Fruit fly (Drosophila melanogaster): ENCODE data around the gene CG14907.

CG14907 gene

DNA sequence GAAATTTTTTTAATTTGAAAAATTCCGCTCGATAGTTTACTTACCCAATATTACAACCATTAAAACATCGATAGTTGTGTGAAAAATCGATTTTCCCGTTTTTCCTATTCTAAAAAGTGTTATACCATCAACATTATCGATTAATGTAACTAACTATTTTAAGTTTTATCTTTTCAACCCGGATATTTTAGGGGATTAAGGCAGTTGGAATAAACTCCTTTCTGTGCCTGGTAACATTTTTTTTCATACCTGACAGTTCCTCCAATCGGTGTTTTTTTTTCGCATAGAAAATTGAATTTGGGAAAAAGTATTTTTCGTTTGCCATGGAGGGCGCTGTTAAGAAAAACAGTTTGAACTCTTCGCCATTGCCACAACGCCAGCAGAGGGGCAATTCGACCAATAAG is 12.1 kb downstream of the CG14907 start, which contains the start of gene nonA-l (continued):
- TF ChIP-seq seq (GFP tag; IDR thresholded peaks at IDR 0.05) (no peak), nerfin-2 (GFP tag; IDR thresholded peaks at IDR 0.05; ENCODE audit: partially characterized antibody) (peak; percentile 92), hb (GFP tag; IDR thresholded peaks at IDR 0.05; ENCODE audit: partially characterized antibody) (peak; percentile 71), Xbp1 (GFP tag; optimal IDR thresholded peaks at IDR 0.05) (no peak), Lhr (GFP tag; optimal IDR thresholded peaks at IDR 0.05) (peak; percentile 38), CG1603 (tag; optimal IDR thresholded peaks at IDR 0.05) (peak; percentile 55), HmgZ (tag; optimal IDR thresholded peaks at IDR 0.05) (peak; percentile 48), CG1529 (GFP tag; optimal IDR thresholded peaks at IDR 0.05) (no peak), CG42726 (GFP tag; IDR thresholded peaks at IDR 0.05; ENCODE audit: partially characterized antibody) (0 out of 2 replicates have a peak, but pooled peaks have one; percentile 4), pan (optimal IDR thresholded peaks at IDR 0.05) (no peak), pan (GFP tag; optimal IDR thresholded peaks at IDR 0.05 in 1 of 2, IDR thresholded peaks at IDR 0.05 in 1 of 2) (no peak), ac (GFP tag; optimal IDR thresholded peaks at IDR 0.05) (no peak), CG9932 (GFP tag; IDR thresholded peaks at IDR 0.05) (no peak), Pdp1 (GFP tag; optimal IDR thresholded peaks at IDR 0.05) (no peak), Elba2 (GFP tag; optimal IDR thresholded peaks at IDR 0.05) (peak; percentile 36), CG12299 (tag; optimal IDR thresholded peaks at IDR 0.05) (no peak), CG4282 (GFP tag; optimal IDR thresholded peaks at IDR 0.05) (no peak), Hand (GFP tag; optimal IDR thresholded peaks at IDR 0.05) (no peak), row (GFP tag; IDR thresholded peaks at IDR 0.05) (peak; percentile 25; the same call in 1 of the 3 replicates), sens-2 (GFP tag; IDR thresholded peaks at IDR 0.05) (no peak), CG6813 (GFP tag; optimal IDR thresholded peaks at IDR 0.05) (no peak), pzg (GFP tag; optimal IDR thresholded peaks at IDR 0.05) (peak; percentile 70), CTCF (GFP tag; optimal IDR thresholded peaks at IDR 0.05) (peak; percentile 51), mld (GFP tag; IDR thresholded peaks at IDR 0.05; ENCODE audit: partially characterized antibody) (peak; percentile 78; the same call in 2 of the 3 replicates), Fer3 (tag; optimal IDR thresholded peaks at IDR 0.05) (no peak), C15 (GFP tag; IDR thresholded peaks at IDR 0.05) (no peak), vnd (GFP tag; IDR thresholded peaks at IDR 0.05; ENCODE audit: partially characterized antibody) (peak; percentile 86), CG34224 (GFP tag; IDR thresholded peaks at IDR 0.05; ENCODE audit: partially characterized antibody) (peak; percentile 74), Nf-YC (tag; optimal IDR thresholded peaks at IDR 0.05) (peak; percentile 51)

DNA sequence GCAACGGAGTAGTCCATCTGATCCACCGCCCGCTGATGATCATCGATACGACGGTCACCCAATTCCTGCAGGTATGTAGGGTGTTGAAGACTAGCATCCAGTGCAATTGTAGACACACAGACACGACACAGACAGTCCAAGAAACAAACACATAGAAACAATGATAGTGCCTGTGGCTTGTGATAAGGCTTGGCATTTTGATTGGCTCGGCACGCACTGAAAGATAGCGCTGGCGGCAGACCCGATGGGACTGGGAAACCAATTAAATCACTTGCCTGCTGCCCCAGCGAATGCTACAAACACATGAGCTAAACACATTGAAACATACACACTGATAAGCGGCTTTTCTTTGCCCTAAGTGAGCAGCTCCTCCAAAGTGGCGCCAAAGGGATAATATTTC is 19.4 kb downstream of the CG14907 start:
- TF ChIP-seq NFAT (GFP tag; IDR thresholded peaks at IDR 0.05) (0 out of 2 replicates have a peak, but pooled peaks have one; percentile 5), cg (GFP tag; optimal IDR thresholded peaks at IDR 0.05) (peak; percentile 49), Lpt (GFP tag; optimal IDR thresholded peaks at IDR 0.05) (no peak), CG11723 (GFP tag; optimal IDR thresholded peaks at IDR 0.05) (no peak), Camta (GFP tag; optimal IDR thresholded peaks at IDR 0.05) (no peak), croc (GFP tag; conservative IDR thresholded peaks at IDR 0.05) (no peak), so (GFP tag; IDR thresholded peaks at IDR 0.05) (no peak), sima (GFP tag; optimal IDR thresholded peaks at IDR 0.05) (no peak), H15 (GFP tag; IDR thresholded peaks at IDR 0.05) (no peak), CG8290 (GFP tag; optimal IDR thresholded peaks at IDR 0.05) (no peak), CG8290 (tag; optimal IDR thresholded peaks at IDR 0.05) (no peak), CG31441 (GFP tag; IDR thresholded peaks at IDR 0.05) (no peak), Nf-YA (GFP tag; IDR thresholded peaks at IDR 0.05) (peak; percentile 25; the same call in 1 of the 2 replicates), Atf-2 (GFP tag; optimal IDR thresholded peaks at IDR 0.05) (no peak), CG6813 (GFP tag; optimal IDR thresholded peaks at IDR 0.05) (no peak), CG6272 (GFP tag; IDR thresholded peaks at IDR 0.05) (no peak), Ets65A (GFP tag) (no peak), TFAM (GFP tag; optimal IDR thresholded peaks at IDR 0.05) (no peak), Nf-YC (tag; optimal IDR thresholded peaks at IDR 0.05) (peak; percentile 95), Nf-YB (GFP tag; optimal IDR thresholded peaks at IDR 0.05) (peak; percentile 95)

Measured in whole organism, embryonic.